Fruit fly (Drosophila melanogaster): ENCODE measurements around the gene CG3168.
A peak's percentile ranks its signal among the peaks of the same experiment; 100 is the strongest.

CG3168 gene

dm6 chrX:6711295-6711694, 28.5 kb downstream of the CG3168 start (continued):
- TF ChIP-seq Xrp1 (GFP tag; IDR thresholded peaks at IDR 0.05) (peak; percentile 81), CG2120 (GFP tag; optimal IDR thresholded peaks at IDR 0.05) (peak; percentile 87), stc (GFP tag; IDR thresholded peaks at IDR 0.05) (peak; percentile 48), D19A (tag; optimal IDR thresholded peaks at IDR 0.05) (peak; percentile 70), gt (GFP tag; IDR thresholded peaks at IDR 0.05) (no peak), CG10959 (GFP tag; IDR thresholded peaks at IDR 0.05) (no peak), CoRest (tag; optimal IDR thresholded peaks at IDR 0.05) (peak; percentile 81), unc-4 (GFP tag; IDR thresholded peaks at IDR 0.05; ENCODE audit: partially characterized antibody) (no peak), CG17359 (tag; optimal IDR thresholded peaks at IDR 0.05) (peak; percentile 86), CG34376 (GFP tag; optimal IDR thresholded peaks at IDR 0.05) (peak; percentile 37), HLH3B (GFP tag; IDR thresholded peaks at IDR 0.05) (peak; percentile 84), CG8924 (tag; optimal IDR thresholded peaks at IDR 0.05) (peak; percentile 82), Atf-2 (GFP tag; optimal IDR thresholded peaks at IDR 0.05) (peak; percentile 69), CG30431 (GFP tag; optimal IDR thresholded peaks at IDR 0.05) (peak; percentile 54), Hmr (GFP tag; optimal IDR thresholded peaks at IDR 0.05) (peak; percentile 86), aop (GFP tag; IDR thresholded peaks at IDR 0.05) (no peak), CG31365 (tag; optimal IDR thresholded peaks at IDR 0.05) (peak; percentile 54), cas (GFP tag; IDR thresholded peaks at IDR 0.05) (no peak), ken (GFP tag; IDR thresholded peaks at IDR 0.05) (peak; percentile 70; the same call in 2 of the 3 replicates), pita (GFP tag; optimal IDR thresholded peaks at IDR 0.05) (no peak), CG10209 (GFP tag; optimal IDR thresholded peaks at IDR 0.05) (peak; percentile 81), dmrt11E (tag; optimal IDR thresholded peaks at IDR 0.05) (peak; percentile 58), vnd (GFP tag; IDR thresholded peaks at IDR 0.05; ENCODE audit: partially characterized antibody) (no peak), CG17829 (tag; optimal IDR thresholded peaks at IDR 0.05) (peak; percentile 77), CG18011 (GFP tag; optimal IDR thresholded peaks at IDR 0.05) (peak; percentile 16), Poxn (GFP tag; IDR thresholded peaks at IDR 0.05) (no peak), CG1602 (GFP tag; optimal IDR thresholded peaks at IDR 0.05) (peak; percentile 49), hth (optimal IDR thresholded peaks at IDR 0.05) (no peak), CG18764 (GFP tag; optimal IDR thresholded peaks at IDR 0.05) (peak; percentile 58), D (optimal IDR thresholded peaks at IDR 0.05) (no peak), D (GFP tag; optimal IDR thresholded peaks at IDR 0.05) (peak; percentile 70), Taf1 (GFP tag; IDR thresholded peaks at IDR 0.05) (no peak), Hr39 (optimal IDR thresholded peaks at IDR 0.05) (no peak), Max (GFP tag; optimal IDR thresholded peaks at IDR 0.05) (peak; percentile 55), PHDP (tag; optimal IDR thresholded peaks at IDR 0.05) (peak; percentile 87), CG32772 (GFP tag; IDR thresholded peaks at IDR 0.05) (peak; percentile 75), wor (GFP tag; IDR thresholded peaks at IDR 0.05) (no peak; the same call in 1 of the 2 replicates), fd102C (GFP tag; optimal IDR thresholded peaks at IDR 0.05) (no peak), CG43689 (GFP tag; IDR thresholded peaks at IDR 0.05) (peak; percentile 38; the same call in 1 of the 2 replicates), kay (GFP tag; optimal IDR thresholded peaks at IDR 0.05) (peak; percentile 68), CG8765 (GFP tag; IDR thresholded peaks at IDR 0.05) (no peak; the same call in 1 of the 2 replicates), CG18262 (tag; optimal IDR thresholded peaks at IDR 0.05) (peak; percentile 83), chinmo (GFP tag; IDR thresholded peaks at IDR 0.05; ENCODE audit: partially characterized antibody) (no peak), Deaf1 (tag; optimal IDR thresholded peaks at IDR 0.05) (peak; percentile 80), luna (GFP tag; optimal IDR thresholded peaks at IDR 0.05) (peak; percentile 35), hkb (optimal IDR thresholded peaks at IDR 0.05) (no peak), hkb (GFP tag; IDR thresholded peaks at IDR 0.05) (peak; percentile 85), CG1024 (GFP tag; IDR thresholded peaks at IDR 0.05) (peak; percentile 34; the same call in 1 of the 2 replicates), trem (tag; optimal IDR thresholded peaks at IDR 0.05) (peak; percentile 74), wdn (GFP tag; IDR thresholded peaks at IDR 0.05) (peak; percentile 75), CG12942 (GFP tag; optimal IDR thresholded peaks at IDR 0.05) (peak; percentile 49), Jarid2 (GFP tag; optimal IDR thresholded peaks at IDR 0.05) (peak; percentile 33), CG17912 (GFP tag; optimal IDR thresholded peaks at IDR 0.05) (no peak)

Measured in whole organism, embryonic.